Worm (Caenorhabditis elegans) whole organism, L4 larva: Measurements from ENCODE around the gene lact-8.

Experiments used
- R02D3.7 ChIP-seq: fragments of 150-350 bp; sonication (generic microtip); optimal IDR thresholded peaks from 3 replicates; lab custom pipeline; 2014; ENCODE audit warnings: missing biosample characterization, missing genetic modification characterization
- ces-1 ChIP-seq: fragments of 150-350 bp; sonication (generic microtip); optimal IDR thresholded peaks from 4 replicates; lab custom pipeline; 2014; ENCODE audit warnings: missing biosample characterization, missing genetic modification reagents, missing genetic modification characterization
- egl-43 ChIP-seq: fragments of 200-800 bp; sonication (Bioruptor generic); IDR thresholded peaks from 2 replicates; pipeline ENCODE4 v1.3.6; 2022; ENCODE audit warnings: missing genetic modification reagents, missing genetic modification characterization, missing compliant biosample characterization
- skn-1 ChIP-seq: fragments of 150-350 bp; optimal IDR thresholded peaks from 2 replicates; lab custom pipeline; 2014; ENCODE audit warnings: missing biosample characterization, missing genetic modification characterization
- ztf-11 ChIP-seq: fragments of 150-350 bp; optimal IDR thresholded peaks from 2 replicates; lab custom pipeline; 2014; ENCODE audit warnings: missing biosample characterization, missing genetic modification characterization

DNA sequence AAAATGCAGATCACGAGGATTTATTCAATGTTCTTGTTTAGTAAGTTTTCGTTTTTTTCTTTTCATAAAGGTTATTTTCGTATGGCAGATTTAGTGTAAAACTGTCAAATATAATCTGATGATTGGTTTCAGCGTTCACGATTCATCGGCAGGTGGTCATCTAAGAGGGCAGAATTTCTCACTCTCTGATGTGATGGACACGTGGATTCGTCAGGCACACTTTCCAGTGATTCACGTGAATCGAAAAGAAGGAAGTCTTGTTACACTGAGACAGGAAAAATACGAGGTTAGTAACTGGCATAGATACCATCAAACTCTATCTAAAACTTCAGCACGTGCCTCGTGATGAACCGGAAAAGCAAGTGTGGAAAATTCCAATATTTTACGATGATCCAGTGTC is 1.3 kb upstream of the lact-8 start:
- no peak for TF ChIP-seq ztf-11 (tag; lab: Kevin White, UChicago)
- no peak for TF ChIP-seq skn-1 (tag; lab: Kevin White, UChicago)
- no peak for TF ChIP-seq R02D3.7
- TF ChIP-seq ces-1 (GFP tag; lab: Kevin White, UChicago): no peak
- TF ChIP-seq egl-43 (GFP tag; lab: Robert Waterston, UW): no peak
